Worm (Caenorhabditis elegans): ENCODE data around the gene Y44A6D.7.
A peak's percentile ranks its signal among the peaks of the same experiment; 100 is the strongest.

The Y44A6D.7 gene

ce11 chrV:20832554-20832963 is 18.0 kb downstream of the Y44A6D.7 start:
- TF ChIP-seq ceh-30 (tag; optimal IDR thresholded peaks at IDR 0.05) = no peak
- peak; percentile 55 for TF ChIP-seq unc-86 (tag; optimal IDR thresholded peaks at IDR 0.05)
- peak; percentile 72 for TF ChIP-seq tbx-2 (tag; optimal IDR thresholded peaks at IDR 0.05)
- no peak for TF ChIP-seq ceh-18 (tag; optimal IDR thresholded peaks at IDR 0.05)
- TF ChIP-seq F13H6.1 (tag; optimal IDR thresholded peaks at IDR 0.05) = no peak
- peak; percentile 69 for TF ChIP-seq ahr-1 (tag; optimal IDR thresholded peaks at IDR 0.05)
- TF ChIP-seq nfya-1 (tag; optimal IDR thresholded peaks at IDR 0.05) = no peak
- TF ChIP-seq ttx-3 (tag; optimal IDR thresholded peaks at IDR 0.05) = peak; percentile 61
- no peak for TF ChIP-seq ceh-19 (GFP tag; optimal IDR thresholded peaks at IDR 0.05)
- TF ChIP-seq ztf-16 (tag; optimal IDR thresholded peaks at IDR 0.05) = no peak
- TF ChIP-seq pha-4 (tag; optimal IDR thresholded peaks at IDR 0.05) = no peak
- TF ChIP-seq zip-5 (tag; optimal IDR thresholded peaks at IDR 0.05) = peak; percentile 87
- TF ChIP-seq hlh-30 (tag; optimal IDR thresholded peaks at IDR 0.05; ENCODE audit: insufficient read depth) = no peak
- TF ChIP-seq pag-3 (tag; optimal IDR thresholded peaks at IDR 0.05; ENCODE audit: borderline replicate concordance) = no peak
- no peak for TF ChIP-seq lin-11 (tag; optimal IDR thresholded peaks at IDR 0.05)
- peak; percentile 78 for TF ChIP-seq unc-42 (tag; optimal IDR thresholded peaks at IDR 0.05)
- peak; percentile 58 for TF ChIP-seq hlh-8 (tag; optimal IDR thresholded peaks at IDR 0.05)
- no peak for TF ChIP-seq rnt-1 (tag; optimal IDR thresholded peaks at IDR 0.05)
- no peak for TF ChIP-seq pros-1 (tag; optimal IDR thresholded peaks at IDR 0.05)
- no peak for TF ChIP-seq gmeb-2 (tag; optimal IDR thresholded peaks at IDR 0.05)
- TF ChIP-seq pat-9 (tag; optimal IDR thresholded peaks at IDR 0.05) = no peak
- TF ChIP-seq syd-9 (tag; optimal IDR thresholded peaks at IDR 0.05) = no peak
- no peak for TF ChIP-seq unc-3 (GFP tag; conservative IDR thresholded peaks at IDR 0.05)
- peak; percentile 10 for TF ChIP-seq unc-3 (tag; optimal IDR thresholded peaks at IDR 0.05)
- no peak for TF ChIP-seq ceh-2 (tag; optimal IDR thresholded peaks at IDR 0.05)
- TF ChIP-seq hlh-15 (tag; optimal IDR thresholded peaks at IDR 0.05) = no peak
- no peak for TF ChIP-seq ceh-6 (GFP tag; optimal IDR thresholded peaks at IDR 0.05)
- TF ChIP-seq dmd-4 (tag; optimal IDR thresholded peaks at IDR 0.05; ENCODE audit: borderline replicate concordance) = no peak
- no peak for TF ChIP-seq ceh-9 (tag; optimal IDR thresholded peaks at IDR 0.05)
- TF ChIP-seq ceh-24 (tag; optimal IDR thresholded peaks at IDR 0.05) = no peak
- TF ChIP-seq mec-3 (tag; optimal IDR thresholded peaks at IDR 0.05; ENCODE audit: borderline replicate concordance) = no peak
- no peak for TF ChIP-seq lim-6 (tag; optimal IDR thresholded peaks at IDR 0.05)
- no peak for TF ChIP-seq unc-55 (GFP tag; optimal IDR thresholded peaks at IDR 0.05)
- peak; percentile 23 for TF ChIP-seq tbx-7 (tag; optimal IDR thresholded peaks at IDR 0.05)
- no peak for TF ChIP-seq dve-1 (tag; optimal IDR thresholded peaks at IDR 0.05)
- TF ChIP-seq che-1 (tag; optimal IDR thresholded peaks at IDR 0.05) = no peak
- no peak for TF ChIP-seq C38D4.7 (GFP tag; optimal IDR thresholded peaks at IDR 0.05)
- no peak for TF ChIP-seq madf-2 (tag; optimal IDR thresholded peaks at IDR 0.05)
- TF ChIP-seq npax-4 (tag; optimal IDR thresholded peaks at IDR 0.05) = no peak
- TF ChIP-seq ref-2 (tag; optimal IDR thresholded peaks at IDR 0.05) = no peak
- TF ChIP-seq ceh-22 (tag; optimal IDR thresholded peaks at IDR 0.05) = no peak
- peak; percentile 1 for TF ChIP-seq ceh-34 (tag; optimal IDR thresholded peaks at IDR 0.05)
- no peak for TF ChIP-seq elt-4 (tag; optimal IDR thresholded peaks at IDR 0.05)
- TF ChIP-seq pha-2 (tag; optimal IDR thresholded peaks at IDR 0.05) = peak; percentile 75
- no peak for TF ChIP-seq hlh-6 (tag; optimal IDR thresholded peaks at IDR 0.05)
- peak; percentile 65 for TF ChIP-seq elt-2 (tag; optimal IDR thresholded peaks at IDR 0.05)
- peak; percentile 64 for TF ChIP-seq ceh-48 (tag; optimal IDR thresholded peaks at IDR 0.05)
- peak; percentile 15 for TF ChIP-seq fkh-6 (tag; optimal IDR thresholded peaks at IDR 0.05)
- peak; percentile 43 for TF ChIP-seq ets-4 (tag; optimal IDR thresholded peaks at IDR 0.05)
- peak; percentile 55 for TF ChIP-seq ceh-14 (tag; optimal IDR thresholded peaks at IDR 0.05)
- peak; percentile 12 for TF ChIP-seq sox-4 (tag; optimal IDR thresholded peaks at IDR 0.05)
- TF ChIP-seq C08G9.2 (tag; optimal IDR thresholded peaks at IDR 0.05) = peak; percentile 11
- no peak for TF ChIP-seq fkh-10 (GFP tag; optimal IDR thresholded peaks at IDR 0.05)
- no peak for TF ChIP-seq pqm-1 (tag; optimal IDR thresholded peaks at IDR 0.05)

Measured in whole organism, late embryonic.